Worm (Caenorhabditis elegans) whole organism, young adult: ENCODE measurements around the gene cdc-14.
A peak's percentile ranks its signal among the peaks of the same experiment; 100 is the strongest.

Experiments
- B0336.3 ChIP-seq: fragments of 200-800 bp; sonication (Bioruptor generic); IDR thresholded peaks from 2 replicates; pipeline ENCODE4 v1.3.6; 2022; ENCODE audit warnings: missing genetic modification characterization, missing compliant biosample characterization
- Y79H2A.3 ChIP-seq: fragments of 200-800 bp; sonication (Bioruptor generic); conservative IDR thresholded peaks from 2 replicates; pipeline ENCODE4 v1.3.6; 2022; ENCODE audit warnings: missing genetic modification reagents, missing genetic modification characterization, missing compliant biosample characterization
- dpl-1 ChIP-seq: fragments of 150-350 bp; optimal IDR thresholded peaks from 2 replicates; lab custom pipeline; 2014; ENCODE audit warnings: missing biosample characterization, missing genetic modification reagents, missing genetic modification characterization
- egl-44 ChIP-seq: fragments of 200-800 bp; sonication (Bioruptor generic); IDR thresholded peaks from 2 replicates; pipeline ENCODE4 v1.3.6; 2022; ENCODE audit warnings: missing genetic modification reagents, missing genetic modification characterization, missing compliant biosample characterization
- lin-26 ChIP-seq: fragments of 200-800 bp; sonication (Bioruptor generic); IDR thresholded peaks from 2 replicates; pipeline ENCODE4 v1.3.6; 2022; ENCODE audit warnings: missing genetic modification reagents, missing genetic modification characterization, missing compliant biosample characterization
- madf-3 ChIP-seq: fragments of 200-800 bp; sonication (Bioruptor generic); IDR thresholded peaks from 2 replicates; pipeline ENCODE4 v1.3.6; 2022; ENCODE audit warnings: missing genetic modification reagents, missing genetic modification characterization, missing compliant biosample characterization
- mel-28 ChIP-seq: sonication (generic microtip); optimal IDR thresholded peaks from 2 replicates; lab custom pipeline; 2016; ENCODE audit warnings: borderline replicate concordance, mild to moderate bottlenecking, missing genetic modification characterization, missing compliant biosample characterization
- mxl-1 ChIP-seq: sonication (generic microtip); optimal IDR thresholded peaks from 2 replicates; lab custom pipeline; 2016; ENCODE audit warnings: missing genetic modification characterization, missing compliant biosample characterization
- sptf-2 ChIP-seq: fragments of 200-800 bp; sonication (Bioruptor generic); optimal IDR thresholded peaks from 2 replicates; lab custom pipeline; 2018; ENCODE audit warnings: mild to moderate bottlenecking, missing genetic modification characterization, missing compliant biosample characterization
- unc-62 ChIP-seq: fragments of 150-350 bp; optimal IDR thresholded peaks from 2 replicates; lab custom pipeline; 2014; ENCODE audit warnings: missing biosample characterization, missing genetic modification reagents, missing genetic modification characterization

DNA sequence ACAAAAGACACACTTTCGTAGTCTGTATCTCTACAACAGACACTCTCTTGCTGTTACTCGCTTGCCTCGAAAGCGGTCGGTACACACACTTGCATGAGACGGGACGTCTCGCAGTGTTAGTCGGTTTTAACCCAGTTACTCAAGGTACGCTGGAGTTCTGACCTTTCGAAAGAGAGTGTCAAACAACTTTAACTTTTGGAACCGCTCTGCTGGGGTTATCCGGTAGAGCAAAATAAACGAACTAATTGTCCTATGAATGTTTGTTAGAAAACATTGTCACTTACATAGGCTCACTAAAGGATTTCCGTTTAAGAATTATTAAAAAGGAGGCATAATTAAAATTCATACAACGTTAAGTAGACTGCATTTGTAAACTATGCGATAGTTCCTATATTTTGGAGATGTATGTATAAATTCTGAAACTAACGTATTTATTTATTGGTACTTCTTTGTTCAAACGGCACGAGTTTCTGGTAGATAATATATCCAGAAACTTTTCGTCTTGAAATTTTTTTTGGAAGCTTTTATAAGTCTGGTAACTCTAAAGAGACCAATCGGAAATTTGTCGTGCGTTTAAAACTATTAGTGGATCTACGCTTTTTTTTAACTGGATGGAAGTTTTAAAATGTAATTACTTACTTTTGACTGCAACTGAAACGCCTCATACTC lies 49.6 kb downstream of the cdc-14 start:
- TF ChIP-seq sptf-2 (peak; percentile 10), unc-62 (GFP tag; lab: Kevin White, UChicago) (peak; percentile 23), madf-3 (GFP tag; lab: Robert Waterston, UW) (no peak; the same call in none of the 2 replicates), mel-28 (tag; lab: Kevin White, UChicago) (peak; percentile 91), dpl-1 (peak; percentile 53), Y79H2A.3 (GFP tag; lab: Robert Waterston, UW) (peak; percentile 68; the same call in 1 of the 2 replicates), B0336.3 (GFP tag; lab: Robert Waterston, UW) (peak; percentile 98), egl-44 (GFP tag; lab: Robert Waterston, UW) (peak; percentile 93), lin-26 (GFP tag; lab: Robert Waterston, UW) (peak; percentile 91), mxl-1 (peak; percentile 65)
